Fruit fly (Drosophila melanogaster) whole organism, wandering third instar larva: ENCODE results near the gene CG9288.
A peak's percentile ranks its signal among the peaks of the same experiment; 100 is the strongest.

ENCODE experiments used
- CG32264 ChIP-seq: fragments of 200-800 bp; sonication (Bioruptor generic); optimal IDR thresholded peaks from 2 replicates; lab custom pipeline; 2016; ENCODE audit warnings: missing biosample characterization, missing genetic modification characterization
- CG9705 ChIP-seq: fragments of 200-800 bp; sonication (Bioruptor generic); optimal IDR thresholded peaks from 2 replicates; lab custom pipeline; 2018; ENCODE audit warnings: missing biosample characterization, mild to moderate bottlenecking, missing genetic modification characterization
- CrebA ChIP-seq: fragments of 200-800 bp; sonication (Bioruptor generic); optimal IDR thresholded peaks from 2 replicates; lab custom pipeline; 2016; ENCODE audit warnings: missing biosample characterization, mild to moderate bottlenecking, missing genetic modification characterization, borderline replicate concordance
- Dif ChIP-seq: fragments of 200-275, 200-300 bp; sonication (Bioruptor generic); optimal IDR thresholded peaks from 2 replicates; lab custom pipeline; 2018; ENCODE audit warnings: missing biosample characterization, missing genetic modification characterization; ENCODE audit not compliant: partially characterized antibody
- GATAd ChIP-seq: sonication (Bioruptor generic); optimal IDR thresholded peaks from 2 replicates; lab custom pipeline; 2016; ENCODE audit warnings: missing biosample characterization, missing genetic modification characterization
- HLH106 ChIP-seq: fragments of 200-800 bp; optimal IDR thresholded peaks from 3 replicates; lab custom pipeline; 2019; ENCODE audit warnings: missing biosample characterization, mild to moderate bottlenecking, missing genetic modification characterization, moderate library complexity
- Hr78 ChIP-seq: fragments of >200 bp; optimal IDR thresholded peaks from 2 replicates; lab custom pipeline; 2017; ENCODE audit warnings: missing biosample characterization, missing genetic modification characterization
- Hr83 ChIP-seq: fragments of 200-300 bp; sonication (Bioruptor generic); optimal IDR thresholded peaks from 2 replicates; lab custom pipeline; 2016; ENCODE audit warnings: missing biosample characterization, mild to moderate bottlenecking, missing genetic modification characterization, moderate library complexity; ENCODE audit not compliant: poor library complexity, severe bottlenecking
- Jra ChIP-seq: sonication (Bioruptor generic); optimal IDR thresholded peaks from 2 replicates; lab custom pipeline; 2016; ENCODE audit warnings: missing biosample characterization, missing genetic modification characterization
- Mio ChIP-seq: sonication (Bioruptor generic); optimal IDR thresholded peaks from 2 replicates; lab custom pipeline; 2016; ENCODE audit warnings: missing biosample characterization, missing genetic modification characterization
- Myc ChIP-seq: fragments of >200 bp; optimal IDR thresholded peaks from 2 replicates; lab custom pipeline; 2017
- N ChIP-seq: fragments of >200 bp; optimal IDR thresholded peaks from 2 replicates; lab custom pipeline; 2018; ENCODE audit warnings: missing biosample characterization, missing external identifiers, missing genetic modification characterization
- OdsH ChIP-seq: fragments of 200-800 bp; sonication (Bioruptor generic); optimal IDR thresholded peaks from 2 replicates; lab custom pipeline; 2016; ENCODE audit warnings: missing biosample characterization, mild to moderate bottlenecking, missing genetic modification characterization
- Rel ChIP-seq, 2 experiments: fragments of 200-800 bp; sonication (Bioruptor generic) in 1 of 2; optimal IDR thresholded peaks; 2 replicates in 1 of 2; 3 replicates in 1 of 2; lab custom pipeline; 2016 to 2019; ENCODE audit warnings: mild to moderate bottlenecking in 2 of 2, missing biosample characterization in 2 of 2, missing genetic modification characterization in 2 of 2, moderate library complexity in 1 of 2
- Vsx2 ChIP-seq: fragments of 200-300, 225-300 bp; sonication (Bioruptor generic); optimal IDR thresholded peaks from 2 replicates; lab custom pipeline; 2018; ENCODE audit warnings: missing biosample characterization, missing genetic modification characterization; ENCODE audit not compliant: partially characterized antibody
- br ChIP-seq: fragments of 200-800 bp; sonication (Bioruptor generic); optimal IDR thresholded peaks from 2 replicates; lab custom pipeline; 2016; ENCODE audit warnings: missing biosample characterization, missing genetic modification characterization
- brk ChIP-seq: fragments of 200-800 bp; sonication (Bioruptor generic); optimal IDR thresholded peaks from 2 replicates; lab custom pipeline; 2016; ENCODE audit warnings: missing biosample characterization, mild to moderate bottlenecking, missing genetic modification characterization
- dmrt93B ChIP-seq: fragments of 200-800 bp; sonication (Bioruptor generic); optimal IDR thresholded peaks from 2 replicates; lab custom pipeline; 2018; ENCODE audit warnings: missing biosample characterization, mild to moderate bottlenecking, missing genetic modification characterization
- foxo ChIP-seq, 2 experiments: fragments of 200-800 bp; sonication (Bioruptor generic); optimal IDR thresholded peaks; 2 replicates in 1 of 2; 3 replicates in 1 of 2; lab custom pipeline; 2016 to 2017; ENCODE audit warnings: missing biosample characterization in 2 of 2, missing genetic modification characterization in 2 of 2
- fru ChIP-seq: fragments of 200-800 bp; sonication (Bioruptor generic); optimal IDR thresholded peaks from 3 replicates; lab custom pipeline; 2016; ENCODE audit warnings: missing biosample characterization, mild to moderate bottlenecking, missing genetic modification characterization
- jim ChIP-seq: fragments of 175-275, 200-325 bp; sonication (Bioruptor generic); optimal IDR thresholded peaks from 2 replicates; lab custom pipeline; 2016; ENCODE audit warnings: missing biosample characterization, mild to moderate bottlenecking, missing genetic modification characterization
- lola ChIP-seq: fragments of >200 bp; optimal IDR thresholded peaks from 2 replicates; lab custom pipeline; 2017; ENCODE audit warnings: missing biosample characterization, missing genetic modification characterization
- pan ChIP-seq: fragments of >200 bp; optimal IDR thresholded peaks from 2 replicates; lab custom pipeline; 2017
- psq ChIP-seq: fragments of 200-800 bp; sonication (Bioruptor generic); optimal IDR thresholded peaks from 3 replicates; lab custom pipeline; 2017; ENCODE audit warnings: missing biosample characterization, mild to moderate bottlenecking, missing genetic modification characterization, moderate library complexity
- rgr ChIP-seq: fragments of 200-800 bp; sonication (Bioruptor generic); optimal IDR thresholded peaks from 3 replicates; lab custom pipeline; 2016; ENCODE audit warnings: missing biosample characterization, mild to moderate bottlenecking, missing genetic modification characterization
- sv ChIP-seq: fragments of 200-800 bp; sonication (Bioruptor generic); optimal IDR thresholded peaks from 3 replicates; lab custom pipeline; 2016; ENCODE audit warnings: missing biosample characterization, missing genetic modification characterization
- usp ChIP-seq: fragments of >200 bp; optimal IDR thresholded peaks from 2 replicates; lab custom pipeline; 2017; ENCODE audit warnings: missing biosample characterization, missing genetic modification characterization
- woc ChIP-seq: sonication (Bioruptor generic); optimal IDR thresholded peaks from 2 replicates; lab custom pipeline; 2016; ENCODE audit warnings: missing biosample characterization, mild to moderate bottlenecking, missing genetic modification characterization

CG9288 gene

DNA sequence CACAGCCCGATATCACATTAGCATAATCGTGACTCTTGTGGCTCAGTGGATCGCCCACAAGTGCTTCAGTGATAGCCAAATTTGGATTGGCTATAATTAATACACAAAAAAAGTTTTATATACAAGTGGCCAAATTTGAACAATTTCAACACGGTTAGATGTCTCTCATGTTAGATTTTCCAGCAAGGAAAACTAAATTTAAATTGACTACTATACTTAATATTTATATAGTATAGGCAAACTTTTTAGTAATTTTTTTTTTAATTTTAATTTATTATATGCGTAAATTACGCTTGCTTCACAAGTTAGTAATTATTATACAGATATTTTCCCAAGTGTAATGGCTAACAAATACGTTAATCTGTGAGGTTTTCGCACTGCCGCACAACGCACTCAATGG, 14.4 kb upstream of the CG9288 start:
- TF ChIP-seq Hr83 (GFP tag; lab: Kevin White, UChicago) (no peak), jim (GFP tag; lab: Kevin White, UChicago) (no peak), Vsx2 (no peak), OdsH (GFP tag; lab: Kevin White, UChicago) (no peak), GATAd (GFP tag; lab: Kevin White, UChicago) (no peak), HLH106 (tag; lab: Kevin White, UChicago) (no peak), pan (lab: Kevin White, UChicago) (no peak), woc (no peak)

DNA sequence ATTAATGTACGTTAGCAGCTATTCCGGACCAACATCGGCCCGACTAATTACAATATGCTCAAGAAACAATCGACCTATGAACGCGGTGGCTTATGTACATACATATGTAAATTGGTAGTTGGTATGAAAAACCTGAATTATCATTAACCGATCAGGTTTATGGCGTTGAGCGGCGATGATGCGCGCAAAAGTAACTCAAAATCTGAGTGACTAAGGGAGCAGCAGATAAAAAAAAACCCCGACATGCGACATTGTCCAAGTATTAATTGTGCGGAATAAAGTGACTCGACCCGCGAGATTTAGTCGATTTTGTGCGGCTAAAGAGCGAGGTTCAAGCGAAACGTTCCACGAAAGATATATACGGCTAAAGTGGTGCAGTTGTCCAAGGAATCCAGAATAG, 14.0 kb upstream of the CG9288 start, which contains the start of gene CG9312:
TSS of gene CG9312 (plus strand) at position 301 of the 400 bp plus-strand sequence.
- TF ChIP-seq Rel (GFP tag; optimal IDR thresholded peaks at IDR 0.05; lab: Kevin White, UChicago) (no peak), Rel (tag; optimal IDR thresholded peaks at IDR 0.05; lab: Kevin White, UChicago) (peak; percentile 9), pan (lab: Kevin White, UChicago) (no peak), Myc (lab: Kevin White, UChicago) (no peak)
- TF ChIP-seq, all 38 proteins: peak for 1

DNA sequence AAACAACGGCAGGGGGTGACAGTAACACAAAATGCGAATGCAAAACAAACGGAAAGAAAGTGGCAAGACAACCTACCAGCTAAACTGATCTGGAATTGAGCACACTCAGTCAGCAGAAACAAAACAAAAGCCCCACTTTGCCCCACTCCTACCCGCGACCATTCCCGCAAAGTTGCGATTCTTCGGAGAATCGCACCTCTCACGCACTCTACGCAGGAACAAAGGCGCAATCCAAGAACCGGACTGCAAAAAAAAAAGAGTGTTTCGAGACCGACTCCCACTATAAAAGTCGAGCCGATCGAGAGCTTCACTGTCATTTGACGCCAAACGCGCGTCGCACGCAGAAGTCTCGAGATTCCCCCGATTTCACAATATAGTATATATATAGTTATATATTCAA, 12.2 kb upstream of the CG9288 start, which contains the start of gene Cht5:
TSS of gene Cht5 (plus strand) at position 311 of the 400 bp plus-strand sequence.
- TF ChIP-seq CG9705 = no peak
- TF ChIP-seq woc = no peak
- TF ChIP-seq Hr78 (GFP tag; lab: Kevin White, UChicago) = no peak
- TF ChIP-seq fru (GFP tag; lab: Kevin White, UChicago) = peak; percentile 11
- TF ChIP-seq GATAd (GFP tag; lab: Kevin White, UChicago) = no peak
- TF ChIP-seq, all 38 proteins: peak for 1

DNA sequence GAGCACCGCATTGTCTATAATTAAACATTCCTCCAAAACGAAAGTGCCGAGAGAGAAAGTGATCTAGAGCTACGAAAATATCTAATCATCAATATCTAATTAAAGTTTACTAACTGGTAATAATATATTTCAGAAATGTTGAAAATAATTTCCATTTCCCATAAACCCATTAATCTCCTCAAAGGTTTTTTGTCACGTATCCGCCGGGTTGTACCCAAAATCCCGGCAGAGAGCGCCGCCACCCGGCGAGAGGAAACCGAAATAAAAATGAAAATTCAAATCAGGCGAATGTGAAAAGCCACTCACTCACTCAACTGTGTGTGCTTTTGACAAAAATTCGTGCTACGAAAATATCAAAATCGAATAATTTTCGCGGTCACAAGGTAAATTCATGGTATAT, 8.2 kb upstream of the CG9288 start, which contains the start of gene CG9297:
TSS of gene CG9297 (plus strand) at position 301 of the 400 bp plus-strand sequence.
- no peak for TF ChIP-seq lola (GFP tag; lab: Kevin White, UChicago)
- no peak for TF ChIP-seq N (GFP tag; lab: Kevin White, UChicago)
- no peak for TF ChIP-seq brk (GFP tag; lab: Kevin White, UChicago)
- no peak for TF ChIP-seq dmrt93B (GFP tag; lab: Kevin White, UChicago)
- no peak for TF ChIP-seq usp
- no peak for TF ChIP-seq rgr
- TF ChIP-seq sv (GFP tag; lab: Kevin White, UChicago) = no peak
- TF ChIP-seq Dif (GFP tag; lab: Kevin White, UChicago) = no peak
- TF ChIP-seq Rel (GFP tag; optimal IDR thresholded peaks at IDR 0.05; lab: Kevin White, UChicago) = no peak
- no peak for TF ChIP-seq Rel (tag; optimal IDR thresholded peaks at IDR 0.05; lab: Kevin White, UChicago)
- TF ChIP-seq CG9705 = no peak
- no peak for TF ChIP-seq OdsH (GFP tag; lab: Kevin White, UChicago)
- TF ChIP-seq CrebA (GFP tag; lab: Kevin White, UChicago) = no peak
- TF ChIP-seq psq (GFP tag; lab: Kevin White, UChicago) = no peak
- no peak for TF ChIP-seq Hr83 (GFP tag; lab: Kevin White, UChicago)

DNA sequence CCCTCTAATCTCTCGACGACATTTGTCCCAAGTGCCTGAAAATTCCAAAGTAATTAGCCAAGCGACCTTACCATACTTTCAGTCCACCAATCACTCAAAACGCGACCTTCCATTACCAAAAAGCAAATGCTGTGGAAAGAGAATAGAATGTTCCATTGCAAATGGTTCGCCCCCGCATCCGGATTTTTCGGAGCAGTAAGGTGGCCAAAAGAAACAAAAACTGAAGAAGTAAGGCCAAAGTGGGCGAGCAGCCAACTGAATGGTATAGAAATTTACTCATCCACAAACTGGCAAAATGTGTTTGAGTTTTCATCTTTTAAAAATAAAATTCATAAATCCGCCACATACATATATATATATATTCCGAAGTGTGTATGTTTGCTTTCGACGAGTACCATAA, 6.1 kb upstream of the CG9288 start:
- TF ChIP-seq Myc (lab: Kevin White, UChicago) (no peak), lola (GFP tag; lab: Kevin White, UChicago) (no peak), Dif (GFP tag; lab: Kevin White, UChicago) (no peak), CrebA (GFP tag; lab: Kevin White, UChicago) (no peak), psq (GFP tag; lab: Kevin White, UChicago) (no peak), Mio (GFP tag; lab: Kevin White, UChicago) (no peak), Jra (GFP tag; lab: Kevin White, UChicago) (no peak), Rel (GFP tag; optimal IDR thresholded peaks at IDR 0.05; lab: Kevin White, UChicago) (no peak), Rel (tag; optimal IDR thresholded peaks at IDR 0.05; lab: Kevin White, UChicago) (no peak), woc (no peak), HLH106 (tag; lab: Kevin White, UChicago) (no peak), pan (lab: Kevin White, UChicago) (no peak), CG32264 (no peak), foxo (GFP tag; optimal IDR thresholded peaks at IDR 0.05; lab: Kevin White, UChicago) (no peak), br (no peak), fru (GFP tag; lab: Kevin White, UChicago) (no peak), brk (GFP tag; lab: Kevin White, UChicago) (no peak), GATAd (GFP tag; lab: Kevin White, UChicago) (no peak), jim (GFP tag; lab: Kevin White, UChicago) (no peak), Hr83 (GFP tag; lab: Kevin White, UChicago) (no peak)
- TF ChIP-seq, all 38 proteins: peak for 0
